Worm (Caenorhabditis elegans) whole organism, L3 larva: ENCODE data around the gene T13C2.7.

Experiments used
- R02D3.7 ChIP-seq: fragments of 150-350 bp; optimal IDR thresholded peaks from 2 replicates; lab custom pipeline; 2014; ENCODE audit warnings: missing biosample characterization, missing genetic modification characterization
- ZK546.5 ChIP-seq: sonication (generic microtip); optimal IDR thresholded peaks from 2 replicates; lab custom pipeline; 2017; ENCODE audit warnings: missing biosample characterization, missing genetic modification characterization
- aly-2 ChIP-seq: fragments of 150-350 bp; optimal IDR thresholded peaks from 2 replicates; lab custom pipeline; 2014; ENCODE audit warnings: missing biosample characterization, missing genetic modification characterization
- ama-1 ChIP-seq: fragments of 150-350 bp; optimal IDR thresholded peaks from 2 replicates; lab custom pipeline; 2018
- ceh-16 ChIP-seq: sonication (generic microtip); optimal IDR thresholded peaks from 2 replicates; lab custom pipeline; 2017; ENCODE audit warnings: missing biosample characterization, missing genetic modification characterization
- ceh-28 ChIP-seq: fragments of 150-350 bp; optimal IDR thresholded peaks from 2 replicates; lab custom pipeline; 2014; ENCODE audit warnings: missing biosample characterization, missing genetic modification reagents, missing genetic modification characterization
- ceh-82 ChIP-seq: fragments of 150-350 bp; optimal IDR thresholded peaks from 2 replicates; lab custom pipeline; 2014; ENCODE audit warnings: missing biosample characterization, missing genetic modification characterization
- ceh-9 ChIP-seq: sonication (generic microtip); optimal IDR thresholded peaks from 2 replicates; lab custom pipeline; 2018; ENCODE audit warnings: missing biosample characterization, missing genetic modification characterization
- daf-12 ChIP-seq: fragments of 150-350 bp; optimal IDR thresholded peaks from 2 replicates; lab custom pipeline; 2014; ENCODE audit warnings: missing biosample characterization, missing genetic modification reagents, missing genetic modification characterization
- egl-27 ChIP-seq: sonication (generic microtip); optimal IDR thresholded peaks from 4 replicates; lab custom pipeline; 2017; ENCODE audit warnings: missing biosample characterization, missing genetic modification reagents, missing genetic modification characterization
- egl-5 ChIP-seq: fragments of 150-350 bp; optimal IDR thresholded peaks from 2 replicates; lab custom pipeline; 2017; ENCODE audit warnings: missing biosample characterization, missing genetic modification reagents, missing genetic modification characterization, inconsistent platforms
- elt-1 ChIP-seq: fragments of 150-350 bp; optimal IDR thresholded peaks from 2 replicates; lab custom pipeline; 2014; ENCODE audit warnings: missing biosample characterization, missing genetic modification characterization
- elt-2 ChIP-seq: sonication (generic microtip); optimal IDR thresholded peaks from 2 replicates; lab custom pipeline; 2016; ENCODE audit warnings: missing genetic modification reagents, mild to moderate bottlenecking, missing genetic modification characterization, missing compliant biosample characterization
- elt-3 ChIP-seq, 3 experiments: fragments of 150-350 bp in 1 of 3; sonication (generic microtip) in 2 of 3; optimal IDR thresholded peaks; 2 replicates in 2 of 3; 4 replicates in 1 of 3; lab custom pipeline; 2014 to 2017; ENCODE audit warnings: missing biosample characterization in 3 of 3, missing genetic modification characterization in 3 of 3
- fkh-10 ChIP-seq: sonication (generic microtip); optimal IDR thresholded peaks from 2 replicates; lab custom pipeline; 2017; ENCODE audit warnings: missing biosample characterization, missing genetic modification reagents, missing genetic modification characterization
- fkh-2 ChIP-seq: fragments of 150-350 bp; optimal IDR thresholded peaks from 2 replicates; lab custom pipeline; 2014; ENCODE audit warnings: missing biosample characterization, missing genetic modification reagents, missing genetic modification characterization
- hmg-11 ChIP-seq: sonication (generic microtip); optimal IDR thresholded peaks from 2 replicates; lab custom pipeline; 2016; ENCODE audit warnings: missing genetic modification characterization, missing compliant biosample characterization
- jun-1 ChIP-seq: fragments of 150-350 bp; optimal IDR thresholded peaks from 2 replicates; lab custom pipeline; 2014; ENCODE audit warnings: missing biosample characterization, missing genetic modification reagents, missing genetic modification characterization
- lin-15B ChIP-seq: fragments of 150-350 bp; optimal IDR thresholded peaks from 2 replicates; lab custom pipeline; 2014; ENCODE audit warnings: missing biosample characterization, missing genetic modification characterization
- lin-39 ChIP-seq: fragments of 150-350 bp; optimal IDR thresholded peaks from 2 replicates; lab custom pipeline; 2018; ENCODE audit warnings: missing biosample characterization, missing genetic modification reagents, missing genetic modification characterization
- lsy-12 ChIP-seq: sonication (generic microtip); optimal IDR thresholded peaks from 2 replicates; lab custom pipeline; 2016; ENCODE audit warnings: mild to moderate bottlenecking, missing genetic modification characterization, missing compliant biosample characterization
- mdl-1 ChIP-seq: fragments of 150-350 bp; optimal IDR thresholded peaks from 2 replicates; lab custom pipeline; 2014; ENCODE audit warnings: missing biosample characterization, missing genetic modification characterization
- nfya-1 ChIP-seq: sonication (generic microtip); optimal IDR thresholded peaks from 2 replicates; lab custom pipeline; 2017; ENCODE audit warnings: missing genetic modification characterization, mild to moderate bottlenecking, missing compliant biosample characterization, antibody characterized with exemption, moderate library complexity; ENCODE audit not compliant: insufficient read depth
- nhr-11 ChIP-seq: fragments of 150-350 bp; optimal IDR thresholded peaks from 2 replicates; lab custom pipeline; 2014; ENCODE audit warnings: missing biosample characterization, missing genetic modification characterization
- nhr-12 ChIP-seq: fragments of 150-350 bp; optimal IDR thresholded peaks from 2 replicates; lab custom pipeline; 2014; ENCODE audit warnings: missing biosample characterization, missing genetic modification characterization
- nhr-23 ChIP-seq: fragments of 150-350 bp; optimal IDR thresholded peaks from 2 replicates; lab custom pipeline; 2014; ENCODE audit warnings: missing biosample characterization, missing genetic modification reagents, missing genetic modification characterization
- nhr-237 ChIP-seq: fragments of 150-350 bp; optimal IDR thresholded peaks from 2 replicates; lab custom pipeline; 2014; ENCODE audit warnings: missing biosample characterization, missing genetic modification characterization
- nhr-25 ChIP-seq: sonication (generic microtip); optimal IDR thresholded peaks from 2 replicates; lab custom pipeline; 2017; ENCODE audit warnings: missing biosample characterization, missing genetic modification characterization
- nhr-28 ChIP-seq: fragments of 150-350 bp; optimal IDR thresholded peaks from 2 replicates; lab custom pipeline; 2014; ENCODE audit warnings: missing biosample characterization, missing genetic modification characterization
- nhr-43 ChIP-seq: sonication (generic microtip); optimal IDR thresholded peaks from 2 replicates; lab custom pipeline; 2016; ENCODE audit warnings: mild to moderate bottlenecking, missing genetic modification characterization, missing compliant biosample characterization; ENCODE audit not compliant: poor library complexity, severe bottlenecking
- nhr-67 ChIP-seq: fragments of 150-350 bp; optimal IDR thresholded peaks from 2 replicates; lab custom pipeline; 2014; ENCODE audit warnings: missing biosample characterization, missing genetic modification characterization
- nhr-77 ChIP-seq: fragments of 150-350 bp; optimal IDR thresholded peaks from 2 replicates; lab custom pipeline; 2014; ENCODE audit warnings: missing biosample characterization, missing genetic modification characterization
- pha-4 ChIP-seq: fragments of 150-350 bp; optimal IDR thresholded peaks from 2 replicates; lab custom pipeline; 2014; ENCODE audit warnings: missing biosample characterization, missing genetic modification reagents, missing genetic modification characterization
- pqm-1 ChIP-seq: fragments of 150-350 bp; optimal IDR thresholded peaks from 2 replicates; lab custom pipeline; 2017; ENCODE audit warnings: missing biosample characterization, missing genetic modification characterization, inconsistent platforms
- sea-2 ChIP-seq: fragments of 150-350 bp; sonication (generic microtip); optimal IDR thresholded peaks from 4 replicates; lab custom pipeline; 2014; ENCODE audit warnings: missing biosample characterization, missing genetic modification reagents, missing genetic modification characterization
- skn-1 ChIP-seq: fragments of 150-350 bp; optimal IDR thresholded peaks from 2 replicates; lab custom pipeline; 2014; ENCODE audit warnings: missing biosample characterization, missing genetic modification characterization
- snpc-4 ChIP-seq: fragments of 150-350 bp; optimal IDR thresholded peaks from 2 replicates; lab custom pipeline; 2014; ENCODE audit warnings: missing biosample characterization, missing genetic modification characterization
- tbx-2 ChIP-seq: sonication (generic microtip); optimal IDR thresholded peaks from 2 replicates; lab custom pipeline; 2016; ENCODE audit warnings: mild to moderate bottlenecking, missing genetic modification characterization, missing compliant biosample characterization
- unc-62 ChIP-seq: fragments of 150-350 bp; sonication (generic microtip); optimal IDR thresholded peaks from 4 replicates; lab custom pipeline; 2014; ENCODE audit warnings: missing biosample characterization, missing genetic modification reagents, missing genetic modification characterization
- zag-1 ChIP-seq: fragments of 150-350 bp; optimal IDR thresholded peaks from 2 replicates; lab custom pipeline; 2014; ENCODE audit warnings: missing biosample characterization, missing genetic modification characterization
- ztf-11 ChIP-seq: fragments of 150-350 bp; optimal IDR thresholded peaks from 2 replicates; lab custom pipeline; 2014; ENCODE audit warnings: missing biosample characterization, missing genetic modification characterization

The T13C2.7 gene

ce11 chrII:6820278-6820971 is 41.2 kb downstream of the T13C2.7 start:
- TF ChIP-seq nfya-1 (tag; lab: Kevin White, UChicago) (peak; percentile 18), skn-1 (tag; lab: Kevin White, UChicago) (no peak), lin-39 (tag; lab: Kevin White, UChicago) (peak; percentile 35)
- TF ChIP-seq, all 47 proteins: peak for 2

- TF ChIP-seq mdl-1 (tag; lab: Kevin White, UChicago) (no peak), nfya-1 (tag; lab: Kevin White, UChicago) (no peak), ZK546.5 (tag; lab: Kevin White, UChicago) (no peak), ceh-16 (tag; lab: Kevin White, UChicago) (peak; percentile 12), jun-1 (tag; lab: Kevin White, UChicago) (no peak), nhr-23 (tag; lab: Kevin White, UChicago) (peak; percentile 61), lsy-12 (tag; lab: Kevin White, UChicago) (no peak), pqm-1 (tag; lab: Kevin White, UChicago) (no peak), lin-15B (tag; lab: Kevin White, UChicago) (no peak), R02D3.7 (tag; lab: Kevin White, UChicago) (no peak), tbx-2 (tag; lab: Kevin White, UChicago) (no peak), sea-2 (GFP tag; lab: Kevin White, UChicago) (no peak), daf-12 (no peak), nhr-25 (peak; percentile 91), elt-1 (tag; lab: Kevin White, UChicago) (peak; percentile 93), skn-1 (tag; lab: Kevin White, UChicago) (no peak), nhr-43 (tag; lab: Kevin White, UChicago) (no peak), nhr-237 (no peak), fkh-10 (GFP tag; lab: Kevin White, UChicago) (no peak), ceh-9 (no peak), nhr-12 (tag; lab: Kevin White, UChicago) (no peak), egl-27 (tag; lab: Kevin White, UChicago) (no peak), ceh-28 (tag; lab: Kevin White, UChicago) (no peak), ceh-82 (tag; lab: Kevin White, UChicago) (no peak), nhr-67 (tag; lab: Kevin White, UChicago) (no peak), egl-5 (no peak), nhr-28 (no peak), unc-62 (GFP tag; lab: Kevin White, UChicago) (peak; percentile 87), aly-2 (tag; lab: Kevin White, UChicago) (no peak), fkh-2 (tag; lab: Kevin White, UChicago) (no peak), nhr-77 (tag; lab: Kevin White, UChicago) (no peak), hmg-11 (tag; lab: Kevin White, UChicago) (no peak), ztf-11 (tag; lab: Kevin White, UChicago) (no peak), nhr-11 (tag; lab: Kevin White, UChicago) (no peak), zag-1 (tag; lab: Kevin White, UChicago) (no peak), elt-2 (tag; lab: Kevin White, UChicago) (no peak), elt-3 (tag; optimal IDR thresholded peaks at IDR 0.05; lab: Kevin White, UChicago) (peak in 1 of 3 experiments; percentile 40), snpc-4 (tag; lab: Kevin White, UChicago) (no peak)
Observed at ce11 chrII:6821118-6821517, 41.9 kb downstream of the T13C2.7 start.

- TF ChIP-seq elt-1 (tag; lab: Kevin White, UChicago) = no peak
- no peak for TF ChIP-seq nhr-11 (tag; lab: Kevin White, UChicago)
- TF ChIP-seq pqm-1 (tag; lab: Kevin White, UChicago) = peak; percentile 95
- no peak for TF ChIP-seq nhr-23 (tag; lab: Kevin White, UChicago)
- no peak for TF ChIP-seq lin-39 (tag; lab: Kevin White, UChicago)
- TF ChIP-seq aly-2 (tag; lab: Kevin White, UChicago) = no peak
- peak in 1 of 3 experiments; percentile 51 for TF ChIP-seq elt-3 (tag; optimal IDR thresholded peaks at IDR 0.05; lab: Kevin White, UChicago)
- TF ChIP-seq egl-5 = no peak
- TF ChIP-seq fkh-10 (GFP tag; lab: Kevin White, UChicago) = no peak
- no peak for TF ChIP-seq ceh-82 (tag; lab: Kevin White, UChicago)
- TF ChIP-seq ZK546.5 (tag; lab: Kevin White, UChicago) = no peak
- peak; percentile 44 for TF ChIP-seq pha-4
- TF ChIP-seq ama-1 (lab: Kevin White, UChicago) = no peak
- TF ChIP-seq R02D3.7 (tag; lab: Kevin White, UChicago) = no peak
- no peak for TF ChIP-seq nhr-12 (tag; lab: Kevin White, UChicago)
- TF ChIP-seq daf-12 = no peak
- no peak for TF ChIP-seq ceh-28 (tag; lab: Kevin White, UChicago)
- no peak for TF ChIP-seq zag-1 (tag; lab: Kevin White, UChicago)
- TF ChIP-seq unc-62 (GFP tag; lab: Kevin White, UChicago) = no peak
- TF ChIP-seq jun-1 (tag; lab: Kevin White, UChicago) = peak; percentile 32
- TF ChIP-seq elt-2 (tag; lab: Kevin White, UChicago) = peak; percentile 88
- TF ChIP-seq skn-1 (tag; lab: Kevin White, UChicago) = no peak
Observed at ce11 chrII:6821832-6822231, 42.6 kb downstream of the T13C2.7 start.
